Worm (Caenorhabditis elegans) whole organism, L3 larva: ENCODE results near the gene unc-103.

ENCODE experiments used
- ceh-82 ChIP-seq: fragments of 150-350 bp; optimal IDR thresholded peaks from 2 replicates; lab custom pipeline; 2014; ENCODE audit warnings: missing biosample characterization, missing genetic modification characterization
- elt-2 ChIP-seq: sonication (generic microtip); optimal IDR thresholded peaks from 2 replicates; lab custom pipeline; 2016; ENCODE audit warnings: missing genetic modification reagents, mild to moderate bottlenecking, missing genetic modification characterization, missing compliant biosample characterization
- elt-3 ChIP-seq, 3 experiments: fragments of 150-350 bp in 1 of 3; sonication (generic microtip) in 2 of 3; optimal IDR thresholded peaks; 2 replicates in 2 of 3; 4 replicates in 1 of 3; lab custom pipeline; 2014 to 2017; ENCODE audit warnings: missing biosample characterization in 3 of 3, missing genetic modification characterization in 3 of 3
- fos-1 ChIP-seq: fragments of 150-350 bp; optimal IDR thresholded peaks from 2 replicates; lab custom pipeline; 2014; ENCODE audit warnings: missing biosample characterization, missing genetic modification characterization
- mml-1 ChIP-seq: fragments of 150-350 bp; sonication (generic microtip); optimal IDR thresholded peaks from 3 replicates; lab custom pipeline; 2014; ENCODE audit warnings: missing biosample characterization, missing genetic modification characterization
- nhr-237 ChIP-seq: fragments of 150-350 bp; optimal IDR thresholded peaks from 2 replicates; lab custom pipeline; 2014; ENCODE audit warnings: missing biosample characterization, missing genetic modification characterization
- unc-62 ChIP-seq: fragments of 150-350 bp; sonication (generic microtip); optimal IDR thresholded peaks from 4 replicates; lab custom pipeline; 2014; ENCODE audit warnings: missing biosample characterization, missing genetic modification reagents, missing genetic modification characterization
- ztf-11 ChIP-seq: fragments of 150-350 bp; optimal IDR thresholded peaks from 2 replicates; lab custom pipeline; 2014; ENCODE audit warnings: missing biosample characterization, missing genetic modification characterization
- ztf-4 ChIP-seq: fragments of 150-350 bp; optimal IDR thresholded peaks from 2 replicates; lab custom pipeline; 2014; ENCODE audit warnings: missing biosample characterization, missing genetic modification characterization

DNA sequence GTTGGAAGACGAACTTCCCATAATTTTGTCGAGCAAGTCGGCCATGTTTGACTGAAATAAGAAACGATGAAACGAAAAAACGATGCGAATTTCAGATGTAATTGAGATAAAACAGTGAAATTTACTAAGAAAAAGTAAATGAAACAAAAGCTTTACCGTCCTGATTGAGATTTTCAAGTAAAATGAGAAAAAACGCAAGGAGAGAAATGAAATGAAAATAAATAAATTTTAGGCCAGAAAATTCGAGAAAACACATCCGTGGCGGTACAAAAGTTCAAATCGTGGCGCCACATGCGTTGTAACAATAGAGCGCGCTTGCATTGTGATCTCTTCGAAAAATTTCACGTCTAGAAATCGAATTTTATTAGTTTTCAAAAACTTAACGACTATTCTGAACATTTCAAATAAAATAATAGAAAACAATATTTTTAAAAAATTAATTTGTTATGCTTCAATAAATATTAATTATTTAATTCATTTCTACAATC lies 61.0 kb downstream of the unc-103 start, which contains the start of the genes hrde-1 and C16C10.13:
- TF ChIP-seq elt-2 (tag; lab: Kevin White, UChicago): no peak
- TF ChIP-seq ztf-11: no peak
- TF ChIP-seq elt-3 (tag; optimal IDR thresholded peaks at IDR 0.05; lab: Kevin White, UChicago): no peak
- no peak for TF ChIP-seq mml-1
- TF ChIP-seq ceh-82 (tag; lab: Kevin White, UChicago): no peak
- TF ChIP-seq nhr-237: no peak
- no peak for TF ChIP-seq unc-62 (GFP tag; lab: Kevin White, UChicago)
- no peak for TF ChIP-seq ztf-4 (tag; lab: Kevin White, UChicago)
- no peak for TF ChIP-seq fos-1
